Comparison of ENCODE assay signal across 2 fruit fly cellular contexts in the genomic region with DNA sequence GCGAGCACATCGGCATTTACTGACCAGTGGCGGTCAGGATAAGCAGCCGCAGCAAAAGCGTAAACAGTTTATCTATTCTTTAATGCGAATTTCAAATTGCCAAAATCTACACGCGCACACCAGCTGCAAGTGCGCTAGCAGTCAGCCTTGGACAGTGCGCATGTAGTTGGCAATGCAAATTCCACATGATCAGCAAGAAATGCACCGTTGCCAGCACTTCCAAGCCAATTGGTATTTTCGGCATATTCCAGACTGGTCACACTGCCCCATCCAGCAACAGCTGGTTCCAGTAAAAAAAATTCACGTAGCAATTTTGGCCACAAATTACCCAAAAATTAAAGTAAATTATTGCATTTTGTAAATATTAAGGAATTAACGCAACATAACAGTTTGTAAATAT.
TF ChIP-seq lines count a peak whose summit lies in the region.

No protein-coding gene starts in this region.

TF ChIP-seq in whole organism, embryonic, 481 proteins besides CTCF, POLR2A, EP300 and RAD21 (continued from another document and continues in another):
- TF ChIP-seq Oli (tag; optimal IDR thresholded peaks at IDR 0.05; lab: Kevin White, UChicago) (no peak), CG1233 (GFP tag; optimal IDR thresholded peaks at IDR 0.05; lab: Kevin White, UChicago) (no peak), CG7963 (GFP tag; IDR thresholded peaks at IDR 0.05; lab: Robert Waterston, UW; ENCODE audit: partially characterized antibody) (no peak), ci (GFP tag; IDR thresholded peaks at IDR 0.05; lab: Robert Waterston, UW) (no peak), croc (GFP tag; conservative IDR thresholded peaks at IDR 0.05; lab: Robert Waterston, UW) (no peak), H2.0 (GFP tag; IDR thresholded peaks at IDR 0.05; lab: Robert Waterston, UW) (no peak), Lim3 (GFP tag; IDR thresholded peaks at IDR 0.05; lab: Robert Waterston, UW) (no peak), ERR (GFP tag; optimal IDR thresholded peaks at IDR 0.05; lab: Kevin White, UChicago) (no peak), CG13296 (GFP tag; optimal IDR thresholded peaks at IDR 0.05; lab: Kevin White, UChicago) (no peak), z (GFP tag; IDR thresholded peaks at IDR 0.05; lab: Robert Waterston, UW) (no peak), h (optimal IDR thresholded peaks at IDR 0.05; lab: Kevin White, UChicago) (no peak), ken (GFP tag; IDR thresholded peaks at IDR 0.05; lab: Robert Waterston, UW) (no peak), CG5245 (GFP tag; optimal IDR thresholded peaks at IDR 0.05; lab: Kevin White, UChicago) (no peak), CG10267 (tag; optimal IDR thresholded peaks at IDR 0.05; lab: Kevin White, UChicago) (peak; percentile 54), CG30403 (GFP tag; optimal IDR thresholded peaks at IDR 0.05; lab: Kevin White, UChicago) (no peak), odd (GFP tag; optimal IDR thresholded peaks at IDR 0.05; lab: Kevin White, UChicago) (no peak), CG9609 (GFP tag; optimal IDR thresholded peaks at IDR 0.05; lab: Kevin White, UChicago) (peak; percentile 12), CG6272 (GFP tag; IDR thresholded peaks at IDR 0.05; lab: Robert Waterston, UW) (no peak), CG9437 (GFP tag; optimal IDR thresholded peaks at IDR 0.05; lab: Kevin White, UChicago) (no peak), bowl (GFP tag; IDR thresholded peaks at IDR 0.05; lab: Robert Waterston, UW) (no peak), CG12299 (tag; optimal IDR thresholded peaks at IDR 0.05; lab: Kevin White, UChicago) (no peak), pfk (GFP tag; optimal IDR thresholded peaks at IDR 0.05; lab: Kevin White, UChicago) (no peak), sd (tag; optimal IDR thresholded peaks at IDR 0.05; lab: Kevin White, UChicago) (peak; percentile 98), CG9876 (GFP tag; optimal IDR thresholded peaks at IDR 0.05; lab: Kevin White, UChicago) (no peak), nmo (GFP tag; optimal IDR thresholded peaks at IDR 0.05; lab: Kevin White, UChicago) (peak; percentile 65), ase (GFP tag; IDR thresholded peaks at IDR 0.05; lab: Robert Waterston, UW) (no peak), Scr (GFP tag; IDR thresholded peaks at IDR 0.05; lab: Robert Waterston, UW; ENCODE audit: partially characterized antibody) (no peak), sima (GFP tag; optimal IDR thresholded peaks at IDR 0.05; lab: Kevin White, UChicago) (no peak), CG18619 (GFP tag; optimal IDR thresholded peaks at IDR 0.05; lab: Kevin White, UChicago) (no peak), slp2 (GFP tag; optimal IDR thresholded peaks at IDR 0.05; lab: Kevin White, UChicago) (no peak), stc (GFP tag; IDR thresholded peaks at IDR 0.05; lab: Robert Waterston, UW) (no peak), CG34376 (GFP tag; optimal IDR thresholded peaks at IDR 0.05; lab: Kevin White, UChicago) (no peak), bsh (GFP tag; optimal IDR thresholded peaks at IDR 0.05; lab: Kevin White, UChicago) (no peak), CG31388 (GFP tag; optimal IDR thresholded peaks at IDR 0.05; lab: Kevin White, UChicago) (no peak), CG3995 (GFP tag; optimal IDR thresholded peaks at IDR 0.05; lab: Kevin White, UChicago) (peak; percentile 24), Poxn (GFP tag; IDR thresholded peaks at IDR 0.05; lab: Robert Waterston, UW) (no peak), CG4360 (GFP tag; IDR thresholded peaks at IDR 0.05; lab: Robert Waterston, UW) (no peak), CG9797 (GFP tag; optimal IDR thresholded peaks at IDR 0.05; lab: Kevin White, UChicago) (peak; percentile 95), HmgD (GFP tag; optimal IDR thresholded peaks at IDR 0.05; lab: Kevin White, UChicago) (peak; percentile 77), aop (GFP tag; IDR thresholded peaks at IDR 0.05; lab: Robert Waterston, UW) (no peak), lmd (GFP tag; IDR thresholded peaks at IDR 0.05; lab: Robert Waterston, UW) (no peak), CG11093 (GFP tag; IDR thresholded peaks at IDR 0.05; lab: Robert Waterston, UW) (no peak), Mrtf (GFP tag; IDR thresholded peaks at IDR 0.05; lab: Robert Waterston, UW) (no peak), Doc2 (GFP tag; IDR thresholded peaks at IDR 0.05; lab: Robert Waterston, UW) (no peak), CG18262 (tag; optimal IDR thresholded peaks at IDR 0.05; lab: Kevin White, UChicago) (no peak), Fer1 (GFP tag; optimal IDR thresholded peaks at IDR 0.05; lab: Kevin White, UChicago) (no peak), BEAF-32 (GFP tag; optimal IDR thresholded peaks at IDR 0.05; lab: Kevin White, UChicago) (peak; percentile 56), br (optimal IDR thresholded peaks at IDR 0.05; lab: Kevin White, UChicago) (no peak), cwo (GFP tag; optimal IDR thresholded peaks at IDR 0.05; lab: Kevin White, UChicago) (no peak), CG10543 (GFP tag; optimal IDR thresholded peaks at IDR 0.05; lab: Kevin White, UChicago) (no peak), HLHmδ (GFP tag; optimal IDR thresholded peaks at IDR 0.05; lab: Kevin White, UChicago) (peak; percentile 16), CG6175 (GFP tag; IDR thresholded peaks at IDR 0.05; lab: Robert Waterston, UW) (no peak), grau (tag; optimal IDR thresholded peaks at IDR 0.05; lab: Kevin White, UChicago) (no peak), Fer3 (tag; optimal IDR thresholded peaks at IDR 0.05; lab: Kevin White, UChicago) (no peak), Med (GFP tag; lab: Kevin White, UChicago) (peak; percentile 86), Sry-δ (GFP tag; optimal IDR thresholded peaks at IDR 0.05; lab: Kevin White, UChicago) (peak; percentile 68), Eip74EF (GFP tag; optimal IDR thresholded peaks at IDR 0.05; lab: Kevin White, UChicago) (no peak), Sin3A (optimal IDR thresholded peaks at IDR 0.05; lab: Kevin White, UChicago) (peak; percentile 96), Gsc (GFP tag; IDR thresholded peaks at IDR 0.05; lab: Robert Waterston, UW) (no peak), CG14050 (GFP tag; IDR thresholded peaks at IDR 0.05; lab: Robert Waterston, UW) (no peak), Fer2 (tag; optimal IDR thresholded peaks at IDR 0.05; lab: Kevin White, UChicago) (no peak), CG4854 (GFP tag; optimal IDR thresholded peaks at IDR 0.05; lab: Kevin White, UChicago) (peak; percentile 99), CG4424 (GFP tag; optimal IDR thresholded peaks at IDR 0.05; lab: Kevin White, UChicago) (no peak), CG2875 (GFP tag; optimal IDR thresholded peaks at IDR 0.05; lab: Kevin White, UChicago) (no peak), fd64A (GFP tag; optimal IDR thresholded peaks at IDR 0.05; lab: Kevin White, UChicago) (no peak), Hand (GFP tag; optimal IDR thresholded peaks at IDR 0.05; lab: Kevin White, UChicago) (no peak), CG4820 (GFP tag; optimal IDR thresholded peaks at IDR 0.05; lab: Kevin White, UChicago) (no peak), pzg (GFP tag; optimal IDR thresholded peaks at IDR 0.05; lab: Kevin White, UChicago) (peak; percentile 98), CG7839 (tag; optimal IDR thresholded peaks at IDR 0.05; lab: Kevin White, UChicago) (no peak)

TF ChIP-seq in whole organism, prepupa, 60 proteins besides CTCF, POLR2A, EP300 and RAD21 (continued from another document):
- TF ChIP-seq Sox102F (GFP tag; optimal IDR thresholded peaks at IDR 0.05; lab: Kevin White, UChicago) (no peak), CG10669 (GFP tag; optimal IDR thresholded peaks at IDR 0.05; lab: Kevin White, UChicago) (no peak), OdsH (GFP tag; optimal IDR thresholded peaks at IDR 0.05; lab: Kevin White, UChicago) (no peak), pdm3 (GFP tag; optimal IDR thresholded peaks at IDR 0.05; lab: Kevin White, UChicago) (no peak), CG31627 (GFP tag; optimal IDR thresholded peaks at IDR 0.05; lab: Kevin White, UChicago) (no peak), CG6163 (GFP tag; IDR thresholded peaks at IDR 0.05; lab: Robert Waterston, UW) (no peak)
